Worm (Caenorhabditis elegans) whole organism, L4 larva: ENCODE measurements around the gene Y43B11AL.1.

ENCODE experiments used
- R02D3.7 ChIP-seq: fragments of 150-350 bp; sonication (generic microtip); optimal IDR thresholded peaks from 3 replicates; lab custom pipeline; 2014; ENCODE audit warnings: missing biosample characterization, missing genetic modification characterization
- Y105C5A.15 ChIP-seq: fragments of 200-800 bp; sonication (Bioruptor generic); IDR thresholded peaks from 2 replicates; pipeline ENCODE4 v1.3.6; 2022; ENCODE audit warnings: missing genetic modification characterization, missing compliant biosample characterization
- ama-1 ChIP-seq: fragments of 150-350 bp; optimal IDR thresholded peaks from 2 replicates; lab custom pipeline; 2014; ENCODE audit warnings: inconsistent platforms, mixed read lengths
- ceh-20 ChIP-seq: fragments of 200-800 bp; sonication (Bioruptor generic); IDR thresholded peaks from 2 replicates; pipeline ENCODE4 v1.3.6; 2022; ENCODE audit warnings: missing genetic modification reagents, missing genetic modification characterization, missing compliant biosample characterization
- ces-1 ChIP-seq: fragments of 150-350 bp; sonication (generic microtip); optimal IDR thresholded peaks from 4 replicates; lab custom pipeline; 2014; ENCODE audit warnings: missing biosample characterization, missing genetic modification reagents, missing genetic modification characterization
- egl-27 ChIP-seq: sonication (generic microtip); optimal IDR thresholded peaks from 3 replicates; lab custom pipeline; 2017; ENCODE audit warnings: missing biosample characterization, missing genetic modification reagents, missing genetic modification characterization
- fos-1 ChIP-seq: fragments of 150-350 bp; optimal IDR thresholded peaks from 2 replicates; lab custom pipeline; 2014; ENCODE audit warnings: missing biosample characterization, missing genetic modification characterization
- hlh-30 ChIP-seq: sonication (generic microtip); optimal IDR thresholded peaks from 2 replicates; lab custom pipeline; 2017; ENCODE audit warnings: antibody characterized with exemption, mild to moderate bottlenecking, missing genetic modification characterization, missing compliant biosample characterization; ENCODE audit not compliant: insufficient read depth
- madf-5 ChIP-seq, 2 experiments: fragments of 200-800 bp; sonication (Bioruptor generic); IDR thresholded peaks; 2 replicates each; pipeline ENCODE4 v1.3.6; 2022; ENCODE audit warnings: missing compliant biosample characterization in 2 of 2, missing genetic modification characterization in 2 of 2
- nhr-77 ChIP-seq: fragments of 150-350 bp; optimal IDR thresholded peaks from 2 replicates; lab custom pipeline; 2014; ENCODE audit warnings: missing biosample characterization, missing genetic modification characterization
- pha-4 ChIP-seq, 2 experiments: fragments of 150-350 bp in 1 of 2; fragments of 200-800 bp in 1 of 2; sonication (Bioruptor generic) in 1 of 2; IDR thresholded peaks in 1 of 2; optimal IDR thresholded peaks in 1 of 2; 2 replicates each; pipeline versions ENCODE4 v1.3.6 to Lab custom; 2014 to 2022; ENCODE audit warnings: missing genetic modification characterization in 2 of 2, missing genetic modification reagents in 2 of 2, missing biosample characterization in 1 of 2, missing compliant biosample characterization in 1 of 2
- tra-1 ChIP-seq: fragments of 200-800 bp; sonication (Bioruptor generic); IDR thresholded peaks from 2 replicates; pipeline ENCODE4 v1.3.6; 2022; ENCODE audit warnings: missing genetic modification reagents, missing genetic modification characterization, missing compliant biosample characterization
- vab-7 ChIP-seq: fragments of 200-800 bp; sonication (Bioruptor generic); IDR thresholded peaks from 2 replicates; pipeline ENCODE4 v1.3.6; 2022; ENCODE audit warnings: missing genetic modification reagents, missing genetic modification characterization, missing compliant biosample characterization
- zag-1 ChIP-seq: fragments of 150-350 bp; optimal IDR thresholded peaks from 2 replicates; lab custom pipeline; 2014; ENCODE audit warnings: missing biosample characterization, missing genetic modification characterization

- TF ChIP-seq Y105C5A.15 (GFP tag; lab: Robert Waterston, UW) (no peak), R02D3.7 (no peak), ama-1 (no peak), vab-7 (GFP tag; lab: Robert Waterston, UW) (no peak), ces-1 (GFP tag; lab: Kevin White, UChicago) (peak; percentile 38), nhr-77 (tag; lab: Kevin White, UChicago) (no peak), ceh-20 (GFP tag; lab: Robert Waterston, UW) (no peak), egl-27 (tag; lab: Kevin White, UChicago) (no peak), pha-4 (GFP tag; IDR thresholded peaks at IDR 0.05; lab: Robert Waterston, UW) (no peak), pha-4 (tag; optimal IDR thresholded peaks at IDR 0.05; lab: Kevin White, UChicago) (no peak), zag-1 (tag; lab: Kevin White, UChicago) (no peak), tra-1 (GFP tag; lab: Robert Waterston, UW) (no peak), madf-5 (GFP tag; IDR thresholded peaks at IDR 0.05; lab: Robert Waterston, UW) (no peak), hlh-30 (no peak), fos-1 (tag; lab: Kevin White, UChicago) (no peak)
Measured at ce11 chrIV:7018623-7019022, 46.5 kb upstream of the Y43B11AL.1 start.
